Worm (Caenorhabditis elegans) whole organism, midembryonic: ENCODE results near the gene hpo-28.

Experiments used
- T22C8.4 ChIP-seq: fragments of 200-800 bp; sonication (Bioruptor generic); IDR thresholded peaks from 2 replicates; pipeline ENCODE4 v1.3.6; 2022; ENCODE audit warnings: missing genetic modification characterization, missing compliant biosample characterization
- cog-1 ChIP-seq: sonication (generic microtip); optimal IDR thresholded peaks from 2 replicates; lab custom pipeline; 2016; ENCODE audit warnings: missing genetic modification characterization, missing compliant biosample characterization
- flt-1 ChIP-seq: fragments of 200-800 bp; sonication (Bioruptor generic); IDR thresholded peaks from 2 replicates; pipeline ENCODE4 v1.3.6; 2022; ENCODE audit warnings: missing genetic modification characterization, missing compliant biosample characterization
- klf-2 ChIP-seq: fragments of 200-800 bp; sonication (Bioruptor generic); conservative IDR thresholded peaks from 2 replicates; pipeline ENCODE4 v1.3.6; 2022; ENCODE audit warnings: missing genetic modification reagents, missing genetic modification characterization, missing compliant biosample characterization
- med-1 ChIP-seq: sonication (generic microtip); optimal IDR thresholded peaks from 2 replicates; lab custom pipeline; 2017; ENCODE audit warnings: missing genetic modification characterization, mild to moderate bottlenecking, missing compliant biosample characterization, antibody characterized with exemption, missing genetic modification reagents; ENCODE audit not compliant: insufficient read depth
- ref-1 ChIP-seq: fragments of 200-800 bp; sonication (Bioruptor generic); conservative IDR thresholded peaks from 2 replicates; pipeline ENCODE4 v1.3.6; 2022; ENCODE audit warnings: missing genetic modification reagents, missing genetic modification characterization, missing compliant biosample characterization
- tab-1 ChIP-seq: fragments of 200-800 bp; sonication (Bioruptor generic); IDR thresholded peaks from 2 replicates; pipeline ENCODE4 v1.3.6; 2022; ENCODE audit warnings: missing genetic modification characterization, missing compliant biosample characterization
- ztf-23 ChIP-seq: fragments of 200-800 bp; sonication (Bioruptor generic); IDR thresholded peaks from 2 replicates; pipeline ENCODE4 v1.3.6; 2022; ENCODE audit warnings: missing genetic modification reagents, missing genetic modification characterization, missing compliant biosample characterization
- ztf-29 ChIP-seq: fragments of 200-800 bp; sonication (Bioruptor generic); IDR thresholded peaks from 2 replicates; pipeline ENCODE4 v1.3.6; 2022; ENCODE audit warnings: missing genetic modification reagents, missing genetic modification characterization, missing compliant biosample characterization

The hpo-28 gene

DNA sequence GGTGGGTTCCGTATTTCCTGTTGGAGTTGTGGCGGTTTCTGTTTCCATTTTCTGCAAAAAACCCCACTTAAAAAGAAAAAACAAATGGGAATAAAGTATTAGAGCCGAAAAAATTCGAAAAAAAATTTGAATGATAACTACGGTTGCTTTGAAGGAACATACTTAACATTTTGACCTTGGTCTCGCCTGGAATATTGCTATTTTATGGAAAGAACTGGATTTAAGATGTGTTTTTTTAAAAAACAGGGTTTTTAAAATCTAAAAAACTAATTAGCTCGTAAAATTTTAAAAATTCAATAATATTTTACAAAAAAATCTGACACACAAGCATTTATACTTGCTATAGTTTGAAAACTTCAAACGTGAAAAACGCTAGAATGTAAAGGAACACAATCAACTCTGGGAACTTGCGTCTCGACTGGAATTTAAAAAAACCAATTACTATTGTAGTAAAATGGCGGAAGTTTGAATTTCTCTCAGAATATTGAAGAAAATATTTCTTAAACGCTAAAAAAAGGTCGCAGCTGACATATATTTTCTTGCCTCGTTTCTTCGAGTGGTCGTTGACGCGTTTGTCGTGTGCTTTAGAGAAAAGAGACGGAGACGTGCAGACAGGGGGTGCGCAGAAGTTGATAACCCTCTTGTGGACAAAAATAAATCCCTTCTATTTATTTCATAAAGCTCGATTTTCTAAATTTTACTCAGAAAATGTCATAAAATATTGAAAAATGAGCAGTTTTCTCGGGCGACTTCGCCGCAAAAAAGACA, 11.0 kb downstream of the hpo-28 start, which contains the start of the genes lgg-3 and rgs-5:
Gene lgg-3 (minus strand): TSS at position 51 of the 768 bp plus-strand sequence.
Gene rgs-5 (plus strand): TSS at position 593 of the 768 bp plus-strand sequence.
- no peak for TF ChIP-seq cog-1 (tag; lab: Kevin White, UChicago)
- TF ChIP-seq ztf-23, result no peak
- TF ChIP-seq klf-2, result no peak
- no peak for TF ChIP-seq tab-1 (GFP tag; lab: Robert Waterston, UW)
- no peak for TF ChIP-seq ztf-29 (GFP tag; lab: Robert Waterston, UW)
- no peak for TF ChIP-seq T22C8.4 (GFP tag; lab: Robert Waterston, UW)
- TF ChIP-seq flt-1 (GFP tag; lab: Robert Waterston, UW), result no peak
- no peak for TF ChIP-seq ref-1
- TF ChIP-seq med-1 (GFP tag; lab: Kevin White, UChicago), result no peak

DNA sequence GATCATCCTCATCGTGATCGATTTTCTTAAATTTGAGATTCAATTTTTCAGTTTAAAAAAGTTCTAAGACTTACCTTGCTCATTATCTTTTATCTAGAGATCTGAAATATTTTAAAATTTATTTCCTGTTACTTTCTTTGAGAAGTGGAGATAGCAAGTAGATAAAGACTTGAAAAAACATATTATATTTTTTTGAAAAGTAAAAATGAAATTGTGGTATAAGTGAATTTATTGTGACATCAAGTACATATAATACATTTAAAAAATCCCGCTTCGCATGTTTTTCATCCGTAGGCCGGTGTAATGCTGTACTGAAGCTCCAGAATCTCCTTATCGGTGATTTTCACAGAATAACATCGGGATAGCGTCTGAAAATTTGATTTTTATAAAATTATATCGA, 11.9 kb downstream of the hpo-28 start, which contains the start of gene B0336.7:
Gene B0336.7 (minus strand): TSS at position 101 of the 400 bp plus-strand sequence.
- TF ChIP-seq ztf-23 (no peak), ztf-29 (GFP tag; lab: Robert Waterston, UW) (no peak), T22C8.4 (GFP tag; lab: Robert Waterston, UW) (no peak), cog-1 (tag; lab: Kevin White, UChicago) (no peak), tab-1 (GFP tag; lab: Robert Waterston, UW) (no peak), med-1 (GFP tag; lab: Kevin White, UChicago) (no peak), klf-2 (no peak), ref-1 (no peak), flt-1 (GFP tag; lab: Robert Waterston, UW) (no peak)

DNA sequence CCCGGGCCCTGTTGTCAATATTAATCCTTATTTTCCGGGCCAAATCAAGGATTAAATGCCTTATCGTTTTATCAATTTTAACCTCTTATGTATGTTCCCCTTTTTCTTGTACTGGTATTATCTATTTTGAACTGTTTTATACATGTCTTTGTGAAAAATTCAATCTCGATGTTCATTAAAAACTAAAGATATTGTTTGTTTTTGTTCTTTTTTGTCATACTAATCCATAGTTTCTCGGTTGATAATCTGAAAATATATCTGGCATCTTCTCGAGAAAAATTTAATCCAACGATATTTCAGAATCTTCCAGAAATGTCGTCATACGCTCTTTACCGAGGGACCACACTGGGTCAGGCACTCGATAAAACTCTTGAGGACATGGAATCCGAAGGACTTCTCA, 15.4 kb downstream of the hpo-28 start, which contains the start of gene B0336.13:
Gene B0336.13 (plus strand): TSS at position 301 of the 400 bp plus-strand sequence.
- TF ChIP-seq ztf-29 (GFP tag; lab: Robert Waterston, UW) (no peak), med-1 (GFP tag; lab: Kevin White, UChicago) (no peak), klf-2 (no peak), ref-1 (no peak), flt-1 (GFP tag; lab: Robert Waterston, UW) (no peak), cog-1 (tag; lab: Kevin White, UChicago) (no peak), T22C8.4 (GFP tag; lab: Robert Waterston, UW) (no peak), ztf-23 (no peak), tab-1 (GFP tag; lab: Robert Waterston, UW) (no peak)

DNA sequence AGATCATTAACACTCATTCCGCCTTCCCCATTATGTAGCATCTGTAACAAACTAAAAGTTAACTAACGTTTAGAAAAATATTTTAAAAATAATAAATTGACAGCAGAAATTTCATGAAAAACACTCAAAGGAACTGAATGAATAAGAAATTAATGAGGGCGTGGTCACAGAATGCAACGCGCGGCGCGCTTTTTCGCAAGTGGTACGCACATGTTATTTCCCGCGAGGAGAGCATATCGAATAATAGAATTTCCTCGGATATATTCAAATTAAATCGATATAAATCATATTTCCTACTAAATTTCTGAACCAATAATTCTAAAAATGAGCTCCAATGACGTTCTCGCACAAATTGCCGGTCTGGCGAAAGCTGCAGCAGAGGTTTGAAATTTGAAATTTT, 16.4 kb downstream of the hpo-28 start, which contains the start of the genes abi-1 and arle-14:
Gene abi-1 (minus strand): TSS at position 51 of the 400 bp plus-strand sequence.
Gene arle-14 (plus strand): TSS at position 217 of the 400 bp plus-strand sequence.
- TF ChIP-seq klf-2, result no peak
- TF ChIP-seq T22C8.4 (GFP tag; lab: Robert Waterston, UW), result no peak
- no peak for TF ChIP-seq ztf-23
- TF ChIP-seq flt-1 (GFP tag; lab: Robert Waterston, UW), result no peak

DNA sequence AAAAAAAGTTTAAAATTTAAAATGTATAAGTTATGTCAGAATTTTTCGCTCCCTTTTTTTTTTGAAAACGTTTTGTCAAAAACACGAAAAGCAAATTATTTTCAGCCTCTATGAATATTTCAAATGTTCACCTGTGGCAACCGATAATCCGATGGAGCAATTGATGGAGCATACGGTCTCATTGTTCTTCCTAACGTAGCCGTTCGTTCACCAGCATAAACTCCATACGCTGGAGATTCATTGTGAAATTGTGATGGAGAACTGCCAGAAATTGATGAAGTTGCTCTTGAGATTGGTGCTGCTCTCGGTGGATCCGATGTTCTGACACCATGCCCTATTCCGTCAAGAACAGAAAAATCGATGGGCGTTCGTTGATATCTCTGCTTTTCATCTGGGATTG, 17.3 kb downstream of the hpo-28 start:
- TF ChIP-seq T22C8.4 (GFP tag; lab: Robert Waterston, UW), result no peak
- no peak for TF ChIP-seq med-1 (GFP tag; lab: Kevin White, UChicago)
- no peak for TF ChIP-seq ztf-23
- no peak for TF ChIP-seq klf-2
- TF ChIP-seq ztf-29 (GFP tag; lab: Robert Waterston, UW), result no peak
- no peak for TF ChIP-seq cog-1 (tag; lab: Kevin White, UChicago)
- TF ChIP-seq ref-1, result no peak
- TF ChIP-seq tab-1 (GFP tag; lab: Robert Waterston, UW), result no peak
- TF ChIP-seq flt-1 (GFP tag; lab: Robert Waterston, UW), result no peak

DNA sequence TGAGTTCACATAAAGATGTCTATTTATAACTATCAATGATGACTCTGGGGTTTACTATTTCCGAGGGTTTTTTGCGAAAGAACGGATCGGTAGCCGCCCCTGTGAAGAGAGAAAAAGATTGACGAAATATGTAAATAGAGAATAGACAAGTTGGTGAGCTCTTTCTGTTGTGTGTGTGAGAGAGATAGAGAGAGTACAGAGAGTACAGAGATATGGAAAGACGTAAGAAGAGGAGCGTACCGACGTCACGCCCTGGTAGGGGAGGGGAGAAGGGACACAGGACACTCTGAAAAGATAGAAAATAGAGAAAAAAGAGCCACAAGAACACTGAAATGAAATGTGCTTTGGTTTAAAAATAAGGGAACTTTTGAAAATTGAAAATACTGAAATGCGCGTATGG, 20.9 kb downstream of the hpo-28 start:
- TF ChIP-seq tab-1 (GFP tag; lab: Robert Waterston, UW) (no peak), ref-1 (no peak)

DNA sequence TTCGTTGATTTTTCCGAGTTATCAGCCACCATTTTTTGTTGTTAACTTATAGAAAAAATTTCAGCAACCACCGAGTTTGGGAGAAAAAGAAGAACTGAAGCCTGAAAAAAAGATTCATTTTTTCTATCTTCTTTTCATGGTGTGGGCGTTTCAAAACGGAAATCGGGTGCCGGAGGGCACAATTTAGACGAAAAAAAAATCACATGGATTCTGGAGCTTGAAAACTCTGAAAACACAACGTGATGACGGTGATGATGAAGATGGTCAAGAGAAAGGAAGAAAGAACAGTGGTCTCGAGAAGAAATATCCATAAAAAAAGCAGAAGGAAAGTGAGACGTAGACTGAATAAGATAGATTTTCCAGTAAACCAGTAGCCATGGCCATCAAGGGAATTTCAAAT, 25.1 kb downstream of the hpo-28 start, which contains the start of gene rcan-1:
Gene rcan-1 (minus strand): TSS at position 101 of the 400 bp plus-strand sequence.
- TF ChIP-seq ztf-29 (GFP tag; lab: Robert Waterston, UW), result no peak
- TF ChIP-seq med-1 (GFP tag; lab: Kevin White, UChicago), result no peak
- TF ChIP-seq ref-1, result no peak
- no peak for TF ChIP-seq T22C8.4 (GFP tag; lab: Robert Waterston, UW)
- TF ChIP-seq klf-2, result no peak
- no peak for TF ChIP-seq cog-1 (tag; lab: Kevin White, UChicago)
- TF ChIP-seq flt-1 (GFP tag; lab: Robert Waterston, UW), result no peak
- no peak for TF ChIP-seq ztf-23

DNA sequence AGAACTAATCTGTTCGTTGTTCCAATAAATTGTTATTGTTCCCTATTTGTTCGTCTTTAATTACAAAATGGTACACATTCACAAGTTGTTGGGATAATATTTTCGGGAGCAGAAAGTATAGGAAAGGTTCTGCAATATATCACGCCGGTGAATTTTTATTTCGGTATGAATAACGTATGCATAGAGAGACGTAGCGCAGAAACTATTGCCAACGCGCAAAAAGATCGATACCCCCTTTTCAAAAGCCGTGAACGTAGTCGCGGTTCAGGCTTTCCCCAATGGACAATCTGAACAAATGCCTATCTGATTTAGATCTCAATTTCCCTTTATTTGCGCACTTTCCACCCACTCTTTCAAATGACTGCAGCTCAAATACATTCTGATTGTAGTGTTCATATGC, 29.0 kb downstream of the hpo-28 start, which contains the start of gene pst-2:
Gene pst-2 (plus strand): TSS at position 293 of the 400 bp plus-strand sequence.
- TF ChIP-seq ref-1, result no peak
- TF ChIP-seq ztf-23, result no peak
- no peak for TF ChIP-seq ztf-29 (GFP tag; lab: Robert Waterston, UW)
- TF ChIP-seq cog-1 (tag; lab: Kevin White, UChicago), result no peak
- TF ChIP-seq med-1 (GFP tag; lab: Kevin White, UChicago), result no peak
- TF ChIP-seq flt-1 (GFP tag; lab: Robert Waterston, UW), result no peak
- no peak for TF ChIP-seq tab-1 (GFP tag; lab: Robert Waterston, UW)
- TF ChIP-seq klf-2, result no peak
- no peak for TF ChIP-seq T22C8.4 (GFP tag; lab: Robert Waterston, UW)

DNA sequence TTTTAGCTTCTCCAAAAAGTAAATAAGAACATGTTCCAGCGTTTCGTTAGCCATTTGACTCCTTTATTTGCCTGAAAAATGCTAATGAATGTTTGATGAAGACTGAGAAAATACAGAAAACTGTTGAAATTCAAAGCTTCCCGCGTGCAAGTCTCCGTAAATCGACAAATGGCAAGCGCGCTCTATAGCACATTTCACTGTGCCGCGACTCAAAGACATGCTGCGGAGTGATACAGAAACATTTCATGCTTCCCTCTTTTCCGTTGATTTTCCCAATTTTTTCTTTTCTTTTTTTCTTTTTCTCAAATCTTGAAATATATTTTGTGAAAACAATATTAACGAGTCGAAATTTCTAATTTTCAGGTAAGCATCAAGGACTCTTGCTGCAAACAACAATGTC, 30.2 kb downstream of the hpo-28 start, which contains the start of the genes ska-3 and rps-12:
Gene ska-3 (minus strand): TSS at position 71 of the 400 bp plus-strand sequence.
Gene rps-12 (plus strand): TSS at position 364 of the 400 bp plus-strand sequence.
- no peak for TF ChIP-seq ref-1
- TF ChIP-seq T22C8.4 (GFP tag; lab: Robert Waterston, UW), result peak; percentile 57; the same call in 1 of the 2 replicates
- 0 out of 2 replicates have a peak, but pooled peaks have one; percentile 42 for TF ChIP-seq klf-2
- peak; percentile 71; the same call in 1 of the 2 replicates for TF ChIP-seq tab-1 (GFP tag; lab: Robert Waterston, UW)
- peak; percentile 97 for TF ChIP-seq cog-1 (tag; lab: Kevin White, UChicago)
- TF ChIP-seq flt-1 (GFP tag; lab: Robert Waterston, UW), result peak; percentile 87
- TF ChIP-seq ztf-23, result peak; percentile 92
- peak; percentile 45 for TF ChIP-seq med-1 (GFP tag; lab: Kevin White, UChicago)
- TF ChIP-seq ztf-29 (GFP tag; lab: Robert Waterston, UW), result no peak
